Worm (Caenorhabditis elegans) whole organism, midembryonic: ENCODE measurements around the gene B0310.2.

Source experiments
- T22C8.4 ChIP-seq: fragments of 200-800 bp; sonication (Bioruptor generic); IDR thresholded peaks from 2 replicates; pipeline ENCODE4 v1.3.6; 2022; ENCODE audit warnings: missing genetic modification characterization, missing compliant biosample characterization
- cog-1 ChIP-seq: sonication (generic microtip); optimal IDR thresholded peaks from 2 replicates; lab custom pipeline; 2016; ENCODE audit warnings: missing genetic modification characterization, missing compliant biosample characterization
- flt-1 ChIP-seq: fragments of 200-800 bp; sonication (Bioruptor generic); IDR thresholded peaks from 2 replicates; pipeline ENCODE4 v1.3.6; 2022; ENCODE audit warnings: missing genetic modification characterization, missing compliant biosample characterization
- klf-2 ChIP-seq: fragments of 200-800 bp; sonication (Bioruptor generic); conservative IDR thresholded peaks from 2 replicates; pipeline ENCODE4 v1.3.6; 2022; ENCODE audit warnings: missing genetic modification reagents, missing genetic modification characterization, missing compliant biosample characterization
- med-1 ChIP-seq: sonication (generic microtip); optimal IDR thresholded peaks from 2 replicates; lab custom pipeline; 2017; ENCODE audit warnings: missing genetic modification characterization, mild to moderate bottlenecking, missing compliant biosample characterization, antibody characterized with exemption, missing genetic modification reagents; ENCODE audit not compliant: insufficient read depth
- tab-1 ChIP-seq: fragments of 200-800 bp; sonication (Bioruptor generic); IDR thresholded peaks from 2 replicates; pipeline ENCODE4 v1.3.6; 2022; ENCODE audit warnings: missing genetic modification characterization, missing compliant biosample characterization
- ztf-23 ChIP-seq: fragments of 200-800 bp; sonication (Bioruptor generic); IDR thresholded peaks from 2 replicates; pipeline ENCODE4 v1.3.6; 2022; ENCODE audit warnings: missing genetic modification reagents, missing genetic modification characterization, missing compliant biosample characterization
- ztf-29 ChIP-seq: fragments of 200-800 bp; sonication (Bioruptor generic); IDR thresholded peaks from 2 replicates; pipeline ENCODE4 v1.3.6; 2022; ENCODE audit warnings: missing genetic modification reagents, missing genetic modification characterization, missing compliant biosample characterization

DNA sequence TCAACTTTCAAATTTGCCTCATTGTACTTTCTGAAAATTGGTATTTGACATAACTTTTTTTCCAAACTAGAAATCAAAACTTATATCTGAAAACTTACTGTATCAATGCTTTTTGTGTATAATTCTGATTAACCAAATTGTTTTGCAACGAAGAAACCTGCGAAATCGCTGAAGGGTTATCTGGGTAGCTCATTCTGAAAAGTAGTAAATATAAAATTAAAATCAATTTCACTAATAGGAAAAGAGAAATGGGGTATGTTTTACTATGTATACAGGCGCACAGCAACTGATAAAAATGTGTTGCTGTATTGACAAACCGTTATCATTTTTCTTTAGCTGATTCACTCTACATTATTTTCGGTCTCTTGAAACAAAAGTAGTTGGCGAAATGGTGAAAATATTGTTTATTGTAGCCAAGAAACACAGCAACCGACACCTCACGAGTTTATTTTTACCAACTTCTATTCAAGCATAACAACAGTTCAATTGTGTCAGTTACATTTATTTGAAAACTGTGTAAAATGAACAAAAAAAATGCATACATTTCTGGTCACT, 44.5 kb upstream of the B0310.2 start, which contains the start of gene F57C12.2:
- TF ChIP-seq ztf-23 (GFP tag; lab: Robert Waterston, UW) (no peak), ztf-29 (GFP tag; lab: Robert Waterston, UW) (no peak), flt-1 (GFP tag; lab: Robert Waterston, UW) (no peak), T22C8.4 (GFP tag; lab: Robert Waterston, UW) (no peak), cog-1 (no peak), klf-2 (GFP tag; lab: Robert Waterston, UW) (no peak), med-1 (no peak), tab-1 (GFP tag; lab: Robert Waterston, UW) (no peak)
